Worm (Caenorhabditis elegans): Measurements from ENCODE around the gene rabr-1.

Gene rabr-1

DNA sequence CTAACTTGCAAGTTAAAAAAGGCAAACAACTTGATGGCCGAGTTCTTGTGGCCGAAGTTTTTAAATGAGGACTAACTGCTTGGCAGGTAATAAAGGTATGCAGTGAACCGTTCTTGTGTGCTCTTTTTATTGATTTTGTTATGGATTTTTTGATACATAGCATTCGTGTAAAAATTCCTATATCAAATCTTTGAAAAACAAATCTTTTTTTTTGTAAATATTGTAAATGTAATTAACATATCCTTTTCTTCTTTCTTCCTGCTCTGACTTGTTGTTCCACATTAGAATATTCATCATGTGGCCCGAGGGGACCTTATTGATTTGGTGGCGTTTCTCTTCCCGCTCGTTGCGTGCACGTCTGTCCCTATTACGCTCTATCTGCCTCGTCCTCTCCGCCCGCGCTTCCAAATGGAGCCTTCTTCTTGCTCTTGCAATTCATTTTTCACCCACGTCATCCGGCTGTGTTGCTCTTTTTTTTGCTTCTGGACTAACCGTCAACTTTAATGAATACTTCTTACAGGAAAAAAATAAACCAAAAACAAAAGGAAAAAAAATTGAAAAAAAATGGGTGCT, 7.4 kb upstream of the rabr-1 start, which contains the start of gene hid-1:
Gene hid-1 (plus strand): TSS at position 523 of the 573 bp plus-strand sequence.
- no peak for TF ChIP-seq unc-62 (GFP tag; optimal IDR thresholded peaks at IDR 0.05)

ce11 chrX:2493586-2494175, 2.3 kb upstream of the rabr-1 start:
- no peak for TF ChIP-seq unc-62 (GFP tag; optimal IDR thresholded peaks at IDR 0.05)

DNA sequence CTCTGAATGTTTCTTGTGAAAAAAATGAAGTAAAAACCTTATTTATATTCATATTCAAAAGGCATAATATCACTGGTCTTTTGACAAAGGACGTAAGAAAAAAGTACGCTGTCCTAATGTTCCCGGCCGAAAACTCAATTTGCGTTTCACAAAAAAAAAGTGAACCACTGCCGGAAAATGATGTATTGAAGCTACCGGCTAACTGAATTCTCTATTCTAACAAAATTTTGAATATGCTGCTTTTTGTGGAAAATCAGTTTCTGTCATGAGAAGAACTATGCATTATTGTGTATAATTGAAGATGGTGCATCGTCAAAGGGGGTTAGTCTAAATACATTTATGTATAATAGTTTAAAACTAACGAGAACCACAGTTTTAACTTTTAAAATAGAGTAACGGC, 1.7 kb upstream of the rabr-1 start:
- no peak for TF ChIP-seq unc-62 (GFP tag; optimal IDR thresholded peaks at IDR 0.05)

ce11 chrX:2497816-2498215, 1.8 kb downstream of the rabr-1 start:
- TF ChIP-seq unc-62 (GFP tag; optimal IDR thresholded peaks at IDR 0.05), result no peak

DNA sequence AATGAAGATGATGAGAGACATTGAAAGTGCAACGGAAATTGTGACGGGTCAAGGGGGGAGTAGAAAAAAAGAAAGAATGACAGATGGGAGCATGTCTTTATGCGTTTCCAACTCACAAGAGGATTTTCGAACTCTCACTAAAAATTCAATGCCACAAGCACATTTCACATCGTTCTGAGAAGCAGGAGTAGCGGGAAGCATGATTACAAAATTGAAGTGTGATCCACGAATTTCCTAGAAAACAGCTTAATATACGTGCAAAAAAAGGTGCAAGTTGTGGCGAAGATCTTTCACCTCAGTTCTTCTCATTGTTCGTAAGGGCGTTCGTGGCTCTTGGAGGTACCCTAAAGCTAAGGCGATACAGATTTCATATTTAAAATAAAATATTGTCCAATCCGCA, 10.8 kb downstream of the rabr-1 start:
- TF ChIP-seq unc-62 (GFP tag; optimal IDR thresholded peaks at IDR 0.05), result no peak

DNA sequence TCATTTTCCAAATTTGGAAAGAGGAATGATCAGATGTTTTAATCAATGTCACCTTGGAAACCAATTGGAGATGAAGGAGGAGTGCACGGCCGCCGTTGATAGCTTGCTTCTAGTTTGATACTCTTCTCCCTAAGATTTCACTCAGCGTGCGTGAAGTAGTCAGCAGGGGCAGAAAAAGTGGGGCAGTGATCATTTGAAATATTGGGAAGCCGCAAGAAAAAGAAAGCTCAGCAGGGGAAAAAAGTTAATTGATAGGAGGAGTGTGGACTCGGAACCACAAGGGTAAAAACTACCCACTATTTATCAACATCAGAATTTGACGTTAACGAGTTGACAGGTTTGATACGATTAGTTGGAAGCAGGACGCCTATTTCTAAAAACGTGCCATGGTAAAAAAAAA, 12.5 kb downstream of the rabr-1 start, which contains the start of gene K02E10.7:
Gene K02E10.7 (minus strand): TSS at position 101 of the 400 bp plus-strand sequence.
- TF ChIP-seq unc-62 (GFP tag; optimal IDR thresholded peaks at IDR 0.05), result no peak

- TF ChIP-seq unc-62 (GFP tag; optimal IDR thresholded peaks at IDR 0.05), result no peak
These were observed 17.8 kb downstream of the rabr-1 start for ce11 chrX:2513667-2514198.

- no peak for TF ChIP-seq unc-62 (GFP tag; optimal IDR thresholded peaks at IDR 0.05)
These were observed 19.2 kb downstream of the rabr-1 start, which contains the start of gene syg-1 for ce11 chrX:2515224-2515623. TSS of gene syg-1 (minus strand) at chrX:2515324.

DNA sequence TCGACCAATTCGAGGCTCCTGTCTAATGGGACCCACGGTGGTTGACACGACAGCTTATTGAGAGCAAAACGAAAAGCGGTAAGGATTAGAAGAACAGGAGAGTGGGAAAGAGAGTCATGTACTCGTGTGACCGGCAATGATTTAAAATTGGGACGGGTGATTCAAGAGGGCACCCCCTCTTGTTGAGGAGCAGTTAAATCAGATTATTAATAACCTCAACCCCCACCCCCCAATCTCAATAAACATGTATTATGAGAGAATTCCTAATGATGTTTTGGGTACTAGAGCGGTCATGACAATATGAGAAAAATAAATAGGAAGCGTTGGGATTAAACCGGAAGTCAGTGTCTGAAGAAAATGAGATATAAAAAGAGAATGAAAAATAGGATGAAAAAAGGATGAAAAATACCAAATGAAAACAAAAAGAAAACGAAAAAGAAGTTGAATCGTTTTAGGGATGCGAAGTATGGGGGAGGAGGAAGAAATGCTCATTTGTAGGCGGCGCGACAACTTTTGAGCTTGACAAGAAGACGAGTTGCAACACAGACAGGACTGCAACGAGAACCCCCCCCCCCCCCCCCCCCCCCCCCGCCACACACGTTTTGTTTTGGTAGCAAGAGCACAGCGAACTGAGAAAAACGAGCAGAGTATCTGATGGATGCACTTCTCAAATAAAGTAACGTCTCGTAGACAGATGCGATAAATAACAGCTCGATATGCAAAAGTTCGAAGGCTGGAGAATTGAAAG, 21.1 kb downstream of the rabr-1 start:
- TF ChIP-seq unc-62 (GFP tag; optimal IDR thresholded peaks at IDR 0.05), result no peak

DNA sequence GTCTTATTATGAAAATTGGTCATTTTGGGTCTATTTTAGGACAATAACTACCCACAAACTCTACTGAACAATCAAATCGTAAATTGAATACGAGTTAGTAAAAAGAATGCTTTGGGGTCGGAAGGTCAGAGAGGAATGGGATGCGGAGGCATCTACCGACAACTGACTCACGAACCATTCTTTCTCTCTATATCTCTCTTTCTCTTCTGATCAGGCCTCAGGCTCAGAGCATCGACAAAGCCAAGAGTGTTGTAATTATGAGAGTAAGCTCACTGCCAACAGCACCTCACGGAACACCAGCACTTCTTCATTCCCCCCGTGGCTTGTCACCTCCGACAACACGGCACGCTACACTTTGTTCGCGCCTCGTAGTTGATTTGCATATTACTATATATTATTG, 24.5 kb downstream of the rabr-1 start:
- no peak for TF ChIP-seq unc-62 (GFP tag; optimal IDR thresholded peaks at IDR 0.05)

- TF ChIP-seq unc-62 (GFP tag; optimal IDR thresholded peaks at IDR 0.05), result no peak
These were observed 26.7 kb downstream of the rabr-1 start for ce11 chrX:2522658-2523057.

ce11 chrX:2526078-2526477, 30.1 kb downstream of the rabr-1 start:
- no peak for TF ChIP-seq unc-62 (GFP tag; optimal IDR thresholded peaks at IDR 0.05)

DNA sequence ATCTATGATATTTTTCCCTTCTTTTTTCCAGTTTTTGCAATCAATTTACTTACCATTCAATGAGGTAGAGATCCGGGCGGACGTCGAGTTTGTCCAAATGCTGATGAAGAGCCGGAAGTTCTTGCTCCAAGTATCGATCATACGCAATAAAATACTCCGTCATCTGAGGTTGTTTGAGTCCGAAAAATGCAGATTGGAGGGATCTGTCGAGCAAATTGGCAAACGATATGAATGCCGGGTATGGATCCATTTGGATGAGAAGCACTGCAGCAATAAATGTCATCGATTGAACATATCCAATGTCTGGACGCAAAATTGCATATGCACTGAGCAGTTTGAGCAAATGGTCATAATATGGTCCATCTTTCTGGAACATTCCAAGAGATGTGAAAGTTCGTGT, 31.2 kb downstream of the rabr-1 start:
- TF ChIP-seq unc-62 (GFP tag; optimal IDR thresholded peaks at IDR 0.05), result no peak

DNA sequence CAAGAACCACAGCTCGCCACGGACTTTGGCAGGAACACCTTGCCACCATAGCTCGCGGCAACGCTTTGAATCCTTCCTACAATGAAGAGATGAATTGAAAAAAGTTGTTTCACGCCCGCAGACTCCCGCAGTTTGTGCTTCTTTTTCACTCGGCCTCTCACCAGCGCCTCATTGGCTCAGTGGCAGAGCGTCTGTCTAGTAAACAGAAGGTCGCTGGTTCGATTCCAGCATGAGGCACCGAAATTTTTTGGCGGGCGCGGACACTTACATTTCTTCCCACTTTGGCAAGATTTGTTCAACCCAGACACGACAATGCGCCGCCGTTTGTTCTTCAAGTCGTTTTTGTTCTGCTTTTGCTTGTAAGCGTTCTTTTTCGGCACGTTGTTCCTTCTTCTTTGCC, 31.9 kb downstream of the rabr-1 start:
- TF ChIP-seq unc-62 (GFP tag; optimal IDR thresholded peaks at IDR 0.05), result no peak

- TF ChIP-seq unc-62 (GFP tag; optimal IDR thresholded peaks at IDR 0.05), result no peak
These were observed 35.3 kb downstream of the rabr-1 start for ce11 chrX:2531276-2531675.

ce11 chrX:2532357-2532756, 36.4 kb downstream of the rabr-1 start, which contains the start of gene tbc-12:
TSS of gene tbc-12 (minus strand) at chrX:2532457.
- no peak for TF ChIP-seq unc-62 (GFP tag; optimal IDR thresholded peaks at IDR 0.05)
